Fruit fly (Drosophila melanogaster): ENCODE results near the gene pic.

pic gene

DNA sequence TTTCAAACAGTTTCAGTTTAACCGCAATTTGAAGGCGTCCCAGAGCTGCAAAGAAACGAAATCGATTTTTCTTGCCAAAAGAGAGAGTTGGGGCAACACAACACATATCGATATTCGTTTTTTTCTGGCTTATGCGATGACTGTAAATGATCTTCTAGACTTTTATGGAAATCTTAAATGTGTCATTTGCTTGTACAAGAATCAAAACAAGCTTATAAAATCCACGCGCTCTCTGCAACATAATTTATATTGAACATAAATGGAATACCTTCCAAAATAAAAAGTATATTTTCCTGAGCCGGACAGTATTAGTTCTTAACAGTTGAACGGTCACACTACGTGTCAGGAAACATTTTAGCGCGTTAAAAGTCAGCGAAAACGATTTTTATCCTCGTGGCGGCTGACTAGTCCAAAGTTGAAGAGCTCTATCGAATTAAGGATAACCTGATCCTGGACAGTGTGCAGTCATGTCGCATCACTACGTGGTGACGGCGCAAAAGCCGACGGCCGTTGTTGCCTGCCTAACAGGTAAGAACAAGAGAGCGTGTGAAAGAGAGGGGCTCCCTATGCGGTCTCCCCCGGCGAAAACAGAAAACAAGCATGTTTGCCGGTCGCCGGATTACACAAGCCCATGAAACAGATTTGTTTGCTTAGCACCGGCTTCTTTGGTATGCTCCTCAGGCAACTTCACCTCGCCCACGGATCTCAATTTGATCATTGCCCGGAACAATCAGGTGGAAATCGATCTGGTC is at the start of gene pic:
TSS of gene pic (plus strand) at position 304 of the 752 bp plus-strand sequence.
- no peak for TF ChIP-seq CG8478 (optimal IDR thresholded peaks at IDR 0.05)
- TF ChIP-seq CTCF (optimal IDR thresholded peaks at IDR 0.05), result no peak

- TF ChIP-seq CTCF (optimal IDR thresholded peaks at IDR 0.05) (no peak), CG8478 (optimal IDR thresholded peaks at IDR 0.05) (no peak)
Measured at dm6 chr3R:13009595-13009994, 42.5 kb upstream of the pic start, which contains the start of gene CG11656. Gene CG11656, plus strand, starts transcription at chr3R:13009895.

DNA sequence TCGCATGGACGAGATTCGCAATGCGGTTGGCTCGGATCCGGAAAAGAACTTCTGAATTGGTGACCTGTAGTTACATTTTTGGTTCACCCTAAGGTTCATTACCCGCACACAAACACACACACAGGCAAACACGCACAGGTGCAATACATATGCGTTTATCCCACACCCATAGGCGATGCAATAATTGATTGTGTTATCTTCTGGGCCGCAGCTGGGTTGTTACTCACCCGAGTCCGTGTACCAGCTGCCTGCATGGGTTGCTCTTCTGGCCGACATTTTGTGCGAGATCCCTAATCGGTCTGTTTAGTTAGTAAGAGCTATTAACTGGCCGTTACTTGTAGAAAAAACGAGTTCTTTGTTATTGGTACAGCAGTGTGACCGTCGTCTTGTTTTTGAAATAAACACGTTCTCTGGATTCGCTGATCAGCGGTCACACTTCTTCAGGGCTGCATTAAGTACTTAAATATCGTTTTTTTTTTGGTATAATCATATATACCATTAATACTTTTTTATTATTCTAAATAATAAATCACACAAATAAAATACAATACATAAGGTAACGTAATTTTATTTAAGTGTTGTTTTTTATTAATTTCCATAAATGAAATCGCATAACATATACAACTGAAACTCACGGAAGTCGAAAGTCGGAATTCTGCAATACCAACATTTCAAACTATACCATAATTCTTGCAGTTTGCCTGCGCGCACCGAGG is 41.0 kb upstream of the pic start, which contains the start of gene CG8031:
TSS of gene CG8031 (minus strand) at position 406 of the 716 bp plus-strand sequence.
- no peak for TF ChIP-seq CTCF (optimal IDR thresholded peaks at IDR 0.05)
- TF ChIP-seq CG8478 (optimal IDR thresholded peaks at IDR 0.05), result no peak

DNA sequence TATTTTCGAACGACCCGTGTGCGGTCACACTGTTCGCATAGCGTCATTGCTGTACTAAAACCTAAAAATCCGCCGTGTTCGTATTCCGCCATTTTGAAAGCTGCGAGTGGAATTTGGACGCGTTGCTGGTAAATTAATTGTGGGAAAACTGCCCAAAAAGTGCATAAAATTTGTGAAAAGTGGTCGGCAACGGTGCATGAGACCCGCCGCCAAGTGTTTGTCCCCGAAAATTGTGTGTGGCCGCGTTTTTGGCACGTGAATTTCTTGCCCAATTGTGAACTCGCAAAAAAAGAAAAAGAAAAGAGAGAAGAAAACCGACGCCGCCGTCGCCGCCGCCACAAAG is 40.5 kb upstream of the pic start, which contains the start of gene CtBP:
TSS of gene CtBP (plus strand) at position 29 of the 343 bp plus-strand sequence.
- TF ChIP-seq CTCF (optimal IDR thresholded peaks at IDR 0.05) (no peak), CG8478 (optimal IDR thresholded peaks at IDR 0.05) (no peak)

DNA sequence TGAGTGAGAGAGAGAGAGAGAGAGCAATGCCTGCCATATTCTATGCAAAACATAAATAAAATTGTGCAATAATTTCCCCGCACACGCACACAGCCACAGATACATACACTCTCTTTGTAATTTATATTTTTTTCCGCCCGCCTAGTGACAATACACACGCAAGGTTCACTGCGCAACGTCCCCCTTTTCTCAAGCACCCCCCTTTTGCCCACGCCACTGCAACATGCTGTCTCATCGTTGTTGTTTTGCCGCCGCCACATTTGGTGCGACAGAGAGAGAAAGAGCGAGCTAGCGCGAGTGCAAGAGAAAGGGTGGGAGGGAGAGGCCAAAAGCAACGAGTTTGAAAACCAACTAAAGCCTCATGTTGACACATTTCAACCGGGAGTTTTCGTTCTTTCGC is 39.7 kb upstream of the pic start:
- no peak for TF ChIP-seq CTCF (optimal IDR thresholded peaks at IDR 0.05)
- no peak for TF ChIP-seq CG8478 (optimal IDR thresholded peaks at IDR 0.05)

- no peak for TF ChIP-seq CTCF (optimal IDR thresholded peaks at IDR 0.05)
- no peak for TF ChIP-seq CG8478 (optimal IDR thresholded peaks at IDR 0.05)
Measured at dm6 chr3R:13012990-13013389, 39.1 kb upstream of the pic start.

- TF ChIP-seq CTCF (optimal IDR thresholded peaks at IDR 0.05) (no peak), CG8478 (optimal IDR thresholded peaks at IDR 0.05) (no peak)
Measured at dm6 chr3R:13014168-13014881, 37.7 kb upstream of the pic start.

DNA sequence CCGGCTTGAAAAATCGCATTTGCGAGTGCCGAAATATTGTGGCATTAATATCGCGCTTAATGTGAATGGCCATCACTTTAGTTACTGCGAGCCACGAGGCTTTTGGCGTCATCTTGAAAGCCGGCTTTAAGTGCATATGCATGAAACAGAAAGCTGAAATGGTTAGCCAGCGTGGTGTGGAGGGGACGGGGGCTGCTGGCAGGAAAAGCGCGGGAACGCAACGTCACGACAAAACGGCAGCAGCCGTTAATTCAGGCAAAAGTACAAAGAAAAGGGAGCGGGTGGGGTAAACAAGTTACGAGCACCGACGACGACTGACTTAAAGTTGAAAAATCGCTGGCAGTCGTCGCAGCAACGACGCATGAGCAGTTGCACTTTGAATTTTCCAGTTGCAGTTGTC is 36.6 kb upstream of the pic start:
- TF ChIP-seq CG8478 (optimal IDR thresholded peaks at IDR 0.05), result no peak
- TF ChIP-seq CTCF (optimal IDR thresholded peaks at IDR 0.05), result no peak

DNA sequence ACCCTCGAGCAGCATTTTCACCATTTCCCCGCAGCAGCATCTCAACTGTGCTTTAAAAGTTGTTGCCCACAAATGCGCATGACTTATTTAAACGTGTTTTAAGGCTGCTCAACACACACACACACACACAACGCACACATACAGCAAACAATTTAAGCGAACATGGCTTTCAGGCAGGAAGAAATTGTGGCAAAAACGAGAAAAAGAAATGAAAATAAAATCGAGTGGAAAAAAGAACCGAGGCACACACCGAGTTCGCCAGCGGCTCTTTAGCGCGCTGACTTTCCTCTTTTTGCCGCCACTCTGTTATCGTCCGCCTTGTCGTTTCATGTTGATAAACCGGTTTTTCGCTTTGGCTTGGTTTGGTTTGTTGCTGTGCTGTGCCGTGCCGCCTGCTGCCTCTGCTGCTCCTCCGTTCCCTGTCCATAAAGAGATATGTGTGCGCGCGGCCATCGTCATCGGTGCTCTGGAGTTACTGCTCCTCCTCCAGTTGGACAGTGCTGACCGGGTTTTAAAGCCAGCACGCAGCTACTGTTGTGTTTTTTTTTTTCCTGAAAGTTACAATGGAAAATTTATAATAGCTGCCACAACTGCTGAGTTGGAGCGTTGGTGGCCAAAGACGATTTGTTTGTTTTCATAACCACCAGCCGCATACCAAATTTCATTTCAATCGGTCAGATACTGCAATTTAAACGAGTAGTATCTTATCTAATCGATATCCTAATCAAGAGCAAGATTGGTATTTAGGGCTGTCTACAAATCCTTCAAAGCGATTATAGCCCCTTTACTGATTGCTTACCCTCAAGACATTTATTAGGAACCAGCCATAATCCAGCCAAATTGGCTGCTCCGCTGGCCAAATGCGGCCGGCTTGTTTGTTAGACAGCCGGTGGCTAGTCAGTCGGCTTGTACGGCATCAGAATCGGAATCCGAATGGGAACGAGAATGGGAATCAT is 36.0 kb upstream of the pic start:
- TF ChIP-seq CG8478 (optimal IDR thresholded peaks at IDR 0.05), result no peak
- TF ChIP-seq CTCF (optimal IDR thresholded peaks at IDR 0.05), result no peak

dm6 chr3R:13017623-13018036 is 34.4 kb upstream of the pic start:
- TF ChIP-seq CG8478 (optimal IDR thresholded peaks at IDR 0.05) (no peak), CTCF (optimal IDR thresholded peaks at IDR 0.05) (no peak)

- TF ChIP-seq CG8478 (optimal IDR thresholded peaks at IDR 0.05), result no peak
- TF ChIP-seq CTCF (optimal IDR thresholded peaks at IDR 0.05), result no peak
Measured at dm6 chr3R:13018284-13018900, 33.7 kb upstream of the pic start.

DNA sequence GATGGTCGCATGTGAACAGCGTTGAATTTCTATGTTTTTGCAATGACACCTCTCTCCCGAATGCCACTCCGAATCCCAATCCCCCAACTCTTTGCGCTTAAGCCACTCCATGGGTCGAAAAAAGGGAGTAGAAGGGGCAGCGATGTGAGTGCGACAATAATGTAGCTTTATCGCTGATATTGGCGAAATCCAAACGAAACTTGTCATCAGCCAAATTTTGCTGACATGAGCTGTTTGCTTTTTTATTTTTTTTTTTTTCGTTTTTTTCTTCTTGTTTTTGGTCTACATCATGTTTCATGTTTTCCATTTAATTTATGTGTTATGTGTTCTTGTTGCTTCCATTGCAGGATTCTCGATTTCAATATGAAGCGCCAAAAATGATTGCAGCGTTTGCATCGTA is 33.0 kb upstream of the pic start:
- TF ChIP-seq CTCF (optimal IDR thresholded peaks at IDR 0.05) (no peak), CG8478 (optimal IDR thresholded peaks at IDR 0.05) (no peak)

dm6 chr3R:13030257-13031173 is 21.5 kb upstream of the pic start, which contains the start of the genes CG46281 and CG46280:
Gene CG46281, minus strand, starts transcription at chr3R:13030307.
Gene CG46280, minus strand, starts transcription at chr3R:13030659.
- no peak for TF ChIP-seq CG8478 (optimal IDR thresholded peaks at IDR 0.05)

Data from S2 (cell line).